In the genomic region with DNA sequence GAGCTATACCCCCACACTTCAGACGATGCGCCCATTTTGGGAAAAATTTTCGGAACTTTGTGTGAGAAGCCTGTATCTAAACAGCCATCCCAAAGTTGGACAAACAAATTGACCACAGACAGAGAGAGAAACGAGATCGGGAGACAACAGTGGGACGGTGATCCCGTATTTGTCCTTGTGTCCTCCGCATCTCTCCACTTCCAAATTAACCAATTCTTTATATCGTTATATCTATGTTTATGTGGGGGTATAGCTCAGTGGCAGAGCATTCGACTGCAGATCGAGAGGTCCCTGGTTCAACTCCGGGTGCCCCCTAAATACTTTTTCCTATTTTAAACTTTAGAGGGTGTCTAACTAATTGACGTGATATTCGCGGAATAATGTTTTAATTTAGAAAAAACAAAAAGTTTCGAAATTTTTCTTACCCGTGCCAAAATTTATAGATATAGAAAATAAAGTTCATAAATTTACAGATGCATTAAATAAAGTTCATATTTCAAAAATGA, we compare ENCODE assay signal across 2 worm cellular contexts.
TF ChIP-seq lines count a peak whose summit lies in the region.

No protein-coding gene starts in this region.

TF ChIP-seq in whole organism, L4 larva, 104 proteins besides CTCF, POLR2A, EP300 and RAD21 (continued from another document and continues in another):
- no peak for TF ChIP-seq hif-1 (tag; optimal IDR thresholded peaks at IDR 0.05; lab: Kevin White, UChicago)
- TF ChIP-seq dmd-9 (GFP tag; IDR thresholded peaks at IDR 0.05; lab: Robert Waterston, UW): no peak
- no peak for TF ChIP-seq gei-8 (GFP tag; optimal IDR thresholded peaks at IDR 0.05; lab: Kevin White, UChicago)
- TF ChIP-seq daf-8 (GFP tag; IDR thresholded peaks at IDR 0.05; lab: Robert Waterston, UW): no peak
- TF ChIP-seq zfp-2 (tag; optimal IDR thresholded peaks at IDR 0.05; lab: Kevin White, UChicago): no peak
- no peak for TF ChIP-seq ceh-62 (tag; optimal IDR thresholded peaks at IDR 0.05; lab: Kevin White, UChicago)
- TF ChIP-seq ceh-32 (tag; optimal IDR thresholded peaks at IDR 0.05; lab: Kevin White, UChicago; ENCODE audit: poor library complexity): peak; percentile 25
- no peak for TF ChIP-seq ceh-20 (GFP tag; IDR thresholded peaks at IDR 0.05; lab: Robert Waterston, UW)
- no peak for TF ChIP-seq attf-4 (tag; optimal IDR thresholded peaks at IDR 0.05; lab: Kevin White, UChicago)
- TF ChIP-seq ztf-11 (tag; optimal IDR thresholded peaks at IDR 0.05; lab: Kevin White, UChicago): no peak
- no peak for TF ChIP-seq nhr-77 (tag; optimal IDR thresholded peaks at IDR 0.05; lab: Kevin White, UChicago)
- no peak for TF ChIP-seq mdl-1 (tag; optimal IDR thresholded peaks at IDR 0.05; lab: Kevin White, UChicago)
- TF ChIP-seq hlh-30 (tag; optimal IDR thresholded peaks at IDR 0.05; lab: Kevin White, UChicago; ENCODE audit: insufficient read depth): peak; percentile 24
- TF ChIP-seq saeg-2 (GFP tag; IDR thresholded peaks at IDR 0.05; lab: Robert Waterston, UW): no peak
- TF ChIP-seq mep-1 (tag; optimal IDR thresholded peaks at IDR 0.05; lab: Kevin White, UChicago): no peak
- TF ChIP-seq ZK337.2 (GFP tag; IDR thresholded peaks at IDR 0.05; lab: Robert Waterston, UW): peak; percentile 55; the same call in 1 of the 2 replicates
- TF ChIP-seq unc-39 (tag; optimal IDR thresholded peaks at IDR 0.05; lab: Kevin White, UChicago): no peak
- TF ChIP-seq fkh-10 (GFP tag; optimal IDR thresholded peaks at IDR 0.05; lab: Kevin White, UChicago): no peak
- no peak for TF ChIP-seq nhr-11 (tag; optimal IDR thresholded peaks at IDR 0.05; lab: Kevin White, UChicago)
- TF ChIP-seq ZK546.5 (tag; optimal IDR thresholded peaks at IDR 0.05; lab: Kevin White, UChicago): no peak
- TF ChIP-seq R02D3.7 (tag; optimal IDR thresholded peaks at IDR 0.05; lab: Kevin White, UChicago): no peak
- TF ChIP-seq T20F7.1 (GFP tag; optimal IDR thresholded peaks at IDR 0.05; lab: Kevin White, UChicago): no peak
- TF ChIP-seq spr-1 (tag; optimal IDR thresholded peaks at IDR 0.05; lab: Kevin White, UChicago): peak; percentile 53
- TF ChIP-seq lim-7 (GFP tag; IDR thresholded peaks at IDR 0.05; lab: Robert Waterston, UW): peak; percentile 62
- TF ChIP-seq dmd-8 (GFP tag; IDR thresholded peaks at IDR 0.05; lab: Robert Waterston, UW): no peak; the same call in 1 of the 2 replicates
- TF ChIP-seq tag-97 (GFP tag; IDR thresholded peaks at IDR 0.05; lab: Robert Waterston, UW): no peak
- TF ChIP-seq mes-2 (tag; optimal IDR thresholded peaks at IDR 0.05; lab: Kevin White, UChicago; ENCODE audit: poor library complexity, severe bottlenecking): peak; percentile 56
- TF ChIP-seq daf-12 (tag; optimal IDR thresholded peaks at IDR 0.05; lab: Kevin White, UChicago): no peak
- no peak for TF ChIP-seq ztf-7 (tag; optimal IDR thresholded peaks at IDR 0.05; lab: Kevin White, UChicago)
- TF ChIP-seq lin-39 (tag; optimal IDR thresholded peaks at IDR 0.05; lab: Kevin White, UChicago): no peak
- 0 out of 2 replicates have a peak, but pooled peaks have one; percentile 25 for TF ChIP-seq ceh-44 (GFP tag; IDR thresholded peaks at IDR 0.05; lab: Robert Waterston, UW)
- TF ChIP-seq zag-1 (tag; optimal IDR thresholded peaks at IDR 0.05; lab: Kevin White, UChicago): no peak
- peak; percentile 31 for TF ChIP-seq dve-1 (tag; optimal IDR thresholded peaks at IDR 0.05; lab: Kevin White, UChicago; ENCODE audit: insufficient read depth)
- TF ChIP-seq lsy-2 (tag; optimal IDR thresholded peaks at IDR 0.05; lab: Kevin White, UChicago): no peak
- no peak for TF ChIP-seq fos-1 (tag; optimal IDR thresholded peaks at IDR 0.05; lab: Kevin White, UChicago)
- TF ChIP-seq tra-1 (GFP tag; IDR thresholded peaks at IDR 0.05; lab: Robert Waterston, UW): no peak
- TF ChIP-seq pha-4 (GFP tag; IDR thresholded peaks at IDR 0.05; lab: Robert Waterston, UW): peak; percentile 64
- no peak for TF ChIP-seq pha-4 (tag; optimal IDR thresholded peaks at IDR 0.05; lab: Kevin White, UChicago)
- TF ChIP-seq lin-29 (GFP tag; IDR thresholded peaks at IDR 0.05; lab: Robert Waterston, UW): no peak; the same call in 1 of the 2 replicates
- no peak for TF ChIP-seq lin-1 (GFP tag; IDR thresholded peaks at IDR 0.05; lab: Robert Waterston, UW)
- no peak for TF ChIP-seq ama-1 (optimal IDR thresholded peaks at IDR 0.05; lab: Kevin White, UChicago)
- no peak for TF ChIP-seq mdt-29 (GFP tag; IDR thresholded peaks at IDR 0.05; lab: Robert Waterston, UW)
- peak; percentile 39 for TF ChIP-seq F10B5.3 (tag; optimal IDR thresholded peaks at IDR 0.05; lab: Kevin White, UChicago)
- TF ChIP-seq hlh-11 (tag; optimal IDR thresholded peaks at IDR 0.05; lab: Kevin White, UChicago): no peak
- TF ChIP-seq mxl-2 (GFP tag; conservative IDR thresholded peaks at IDR 0.05; lab: Robert Waterston, UW): no peak
- TF ChIP-seq zfp-3 (GFP tag; conservative IDR thresholded peaks at IDR 0.05; lab: Robert Waterston, UW): no peak; the same call in 1 of the 2 replicates
- no peak for TF ChIP-seq ces-1 (GFP tag; optimal IDR thresholded peaks at IDR 0.05; lab: Kevin White, UChicago)
- TF ChIP-seq snpc-4 (tag; optimal IDR thresholded peaks at IDR 0.05; lab: Kevin White, UChicago): no peak
- TF ChIP-seq F49E8.2 (tag; optimal IDR thresholded peaks at IDR 0.05; lab: Kevin White, UChicago; ENCODE audit: borderline replicate concordance): peak; percentile 58
- TF ChIP-seq dpl-1 (GFP tag; optimal IDR thresholded peaks at IDR 0.05; lab: Kevin White, UChicago): no peak
- no peak; the same call in 1 of the 2 replicates for TF ChIP-seq madf-9 (GFP tag; conservative IDR thresholded peaks at IDR 0.05; lab: Robert Waterston, UW)
- TF ChIP-seq arid-1 (GFP tag; conservative IDR thresholded peaks at IDR 0.05; lab: Robert Waterston, UW): peak; percentile 67
- TF ChIP-seq snpc-1.2 (GFP tag; IDR thresholded peaks at IDR 0.05; lab: Robert Waterston, UW): peak; percentile 85
- TF ChIP-seq aly-2 (tag; optimal IDR thresholded peaks at IDR 0.05; lab: Kevin White, UChicago): no peak
- peak; percentile 48; the same call in 1 of the 2 replicates for TF ChIP-seq php-3 (GFP tag; IDR thresholded peaks at IDR 0.05; lab: Robert Waterston, UW)
- TF ChIP-seq F26F4.8 (GFP tag; conservative IDR thresholded peaks at IDR 0.05; lab: Robert Waterston, UW): peak; percentile 93
- TF ChIP-seq nhr-42 (GFP tag; IDR thresholded peaks at IDR 0.05; lab: Robert Waterston, UW): peak; percentile 38; the same call in 1 of the 2 replicates
- TF ChIP-seq nhr-25 (tag; optimal IDR thresholded peaks at IDR 0.05; lab: Kevin White, UChicago; ENCODE audit: borderline replicate concordance, insufficient read depth): no peak
- peak in 1 of 2 experiments; percentile 84 for TF ChIP-seq daf-16 (GFP tag; optimal IDR thresholded peaks at IDR 0.05; lab: Kevin White, UChicago)
- peak; percentile 13 for TF ChIP-seq daf-16 (tag; optimal IDR thresholded peaks at IDR 0.05; lab: Kevin White, UChicago)
- TF ChIP-seq nhr-237 (tag; optimal IDR thresholded peaks at IDR 0.05; lab: Kevin White, UChicago): no peak
- TF ChIP-seq lin-15B (tag; optimal IDR thresholded peaks at IDR 0.05; lab: Kevin White, UChicago): no peak

TF ChIP-seq in whole organism, late embryonic, 69 proteins besides CTCF, POLR2A, EP300 and RAD21 (continued from another document):
- no peak for TF ChIP-seq ref-2 (tag; optimal IDR thresholded peaks at IDR 0.05; lab: Kevin White, UChicago)
- TF ChIP-seq unc-42 (tag; optimal IDR thresholded peaks at IDR 0.05; lab: Kevin White, UChicago): no peak
- no peak for TF ChIP-seq pag-3 (tag; optimal IDR thresholded peaks at IDR 0.05; lab: Kevin White, UChicago; ENCODE audit: borderline replicate concordance)
- no peak for TF ChIP-seq hlh-6 (tag; optimal IDR thresholded peaks at IDR 0.05; lab: Kevin White, UChicago)
- no peak for TF ChIP-seq nhr-11 (tag; optimal IDR thresholded peaks at IDR 0.05; lab: Kevin White, UChicago)
- TF ChIP-seq pha-4 (tag; optimal IDR thresholded peaks at IDR 0.05; lab: Kevin White, UChicago): no peak
- peak; percentile 27 for TF ChIP-seq syd-9 (tag; optimal IDR thresholded peaks at IDR 0.05; lab: Kevin White, UChicago)
- peak; percentile 32 for TF ChIP-seq ceh-34 (tag; optimal IDR thresholded peaks at IDR 0.05; lab: Kevin White, UChicago)
- TF ChIP-seq K09A11.1 (tag; optimal IDR thresholded peaks at IDR 0.05; lab: Kevin White, UChicago; ENCODE audit: insufficient read depth): no peak
- TF ChIP-seq ahr-1 (tag; optimal IDR thresholded peaks at IDR 0.05; lab: Kevin White, UChicago): no peak
- peak; percentile 37 for TF ChIP-seq pat-9 (tag; optimal IDR thresholded peaks at IDR 0.05; lab: Kevin White, UChicago)
- no peak for TF ChIP-seq ceh-22 (tag; optimal IDR thresholded peaks at IDR 0.05; lab: Kevin White, UChicago)
- no peak for TF ChIP-seq pros-1 (tag; optimal IDR thresholded peaks at IDR 0.05; lab: Kevin White, UChicago)
- no peak for TF ChIP-seq ceh-9 (tag; optimal IDR thresholded peaks at IDR 0.05; lab: Kevin White, UChicago)
- TF ChIP-seq T23F11.4 (GFP tag; optimal IDR thresholded peaks at IDR 0.05; lab: Kevin White, UChicago): peak; percentile 47
- no peak for TF ChIP-seq fkh-10 (GFP tag; optimal IDR thresholded peaks at IDR 0.05; lab: Kevin White, UChicago)
- no peak for TF ChIP-seq ceh-14 (tag; optimal IDR thresholded peaks at IDR 0.05; lab: Kevin White, UChicago)
- peak; percentile 19 for TF ChIP-seq hlh-13 (GFP tag; optimal IDR thresholded peaks at IDR 0.05; lab: Kevin White, UChicago)
- TF ChIP-seq hlh-30 (tag; optimal IDR thresholded peaks at IDR 0.05; lab: Kevin White, UChicago; ENCODE audit: insufficient read depth): no peak
- no peak for TF ChIP-seq tbx-7 (tag; optimal IDR thresholded peaks at IDR 0.05; lab: Kevin White, UChicago)
- peak; percentile 68 for TF ChIP-seq C38D4.7 (GFP tag; optimal IDR thresholded peaks at IDR 0.05; lab: Kevin White, UChicago)
- no peak for TF ChIP-seq sdc-2 (tag; optimal IDR thresholded peaks at IDR 0.05; lab: Kevin White, UChicago)
- TF ChIP-seq ceh-19 (GFP tag; optimal IDR thresholded peaks at IDR 0.05; lab: Kevin White, UChicago): peak; percentile 69
- TF ChIP-seq hlh-8 (tag; optimal IDR thresholded peaks at IDR 0.05; lab: Kevin White, UChicago): no peak
- peak; percentile 1 for TF ChIP-seq che-1 (tag; optimal IDR thresholded peaks at IDR 0.05; lab: Kevin White, UChicago)
- TF ChIP-seq elt-2 (tag; optimal IDR thresholded peaks at IDR 0.05; lab: Kevin White, UChicago): peak; percentile 51
- no peak for TF ChIP-seq odd-2 (tag; optimal IDR thresholded peaks at IDR 0.05; lab: Kevin White, UChicago)
- TF ChIP-seq lin-11 (tag; optimal IDR thresholded peaks at IDR 0.05; lab: Kevin White, UChicago): peak; percentile 11
- no peak for TF ChIP-seq ztf-16 (tag; optimal IDR thresholded peaks at IDR 0.05; lab: Kevin White, UChicago)
- TF ChIP-seq tbx-2 (tag; optimal IDR thresholded peaks at IDR 0.05; lab: Kevin White, UChicago): peak; percentile 43
- peak; percentile 69 for TF ChIP-seq gmeb-2 (tag; optimal IDR thresholded peaks at IDR 0.05; lab: Kevin White, UChicago)
- TF ChIP-seq sox-4 (tag; optimal IDR thresholded peaks at IDR 0.05; lab: Kevin White, UChicago): peak; percentile 56
- TF ChIP-seq ceh-30 (tag; optimal IDR thresholded peaks at IDR 0.05; lab: Kevin White, UChicago): no peak
- no peak for TF ChIP-seq mec-3 (tag; optimal IDR thresholded peaks at IDR 0.05; lab: Kevin White, UChicago; ENCODE audit: borderline replicate concordance)
- peak; percentile 9 for TF ChIP-seq eyg-1 (tag; optimal IDR thresholded peaks at IDR 0.05; lab: Kevin White, UChicago)
- TF ChIP-seq unc-55 (GFP tag; optimal IDR thresholded peaks at IDR 0.05; lab: Kevin White, UChicago): no peak
- peak; percentile 63 for TF ChIP-seq fkh-6 (tag; optimal IDR thresholded peaks at IDR 0.05; lab: Kevin White, UChicago)
- TF ChIP-seq npax-4 (tag; optimal IDR thresholded peaks at IDR 0.05; lab: Kevin White, UChicago): peak; percentile 28
- TF ChIP-seq ceh-6 (GFP tag; optimal IDR thresholded peaks at IDR 0.05; lab: Kevin White, UChicago): peak; percentile 63
- TF ChIP-seq fax-1 (tag; optimal IDR thresholded peaks at IDR 0.05; lab: Kevin White, UChicago): no peak
